Fruit fly (Drosophila melanogaster) whole organism, embryonic: ENCODE data around the gene Cpr76Bc.

Experiments used
- CG18764 ChIP-seq: fragments of 200-800 bp; sonication (Bioruptor generic); optimal IDR thresholded peaks from 3 replicates; lab custom pipeline; 2016; ENCODE audit warnings: missing biosample characterization, missing genetic modification characterization
- otp ChIP-seq: fragments of 200-800 bp; sonication (Bioruptor generic); IDR thresholded peaks from 3 replicates; pipeline ENCODE4, ENCODE4 v1.3.6; 2022; ENCODE audit warnings: missing biosample characterization, missing genetic modification characterization

DNA sequence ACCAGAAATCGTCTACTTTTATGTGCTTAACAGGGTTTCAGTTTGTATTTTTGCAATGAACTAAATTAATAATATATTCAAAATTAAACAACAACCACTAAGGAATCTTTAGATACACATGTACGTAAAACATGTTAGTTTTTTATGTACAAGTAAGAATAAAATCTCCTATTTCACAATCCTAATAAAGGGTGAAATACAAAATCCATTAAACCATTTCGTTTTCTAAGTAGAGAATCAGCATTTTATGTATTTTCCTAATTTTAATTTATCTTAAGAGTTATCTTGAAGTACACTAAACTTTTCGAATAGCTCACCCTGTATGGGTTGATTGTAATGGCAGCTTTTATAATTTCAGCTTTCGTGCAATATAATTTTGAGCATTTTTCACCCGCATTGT lies 41.0 kb downstream of the Cpr76Bc start:
- TF ChIP-seq otp (no peak), CG18764 (GFP tag; lab: Kevin White, UChicago) (no peak)
